Worm (Caenorhabditis elegans): ENCODE data around the gene pssy-2.

Gene pssy-2

ce11 chrIII:13518437-13518836 is 46.8 kb downstream of the pssy-2 start:
- TF ChIP-seq mes-4 (tag; optimal IDR thresholded peaks at IDR 0.05) (no peak), bed-2 (GFP tag; IDR thresholded peaks at IDR 0.05) (no peak), egrh-3 (GFP tag; IDR thresholded peaks at IDR 0.05) (peak; percentile 41; the same call in 1 of the 2 replicates), bed-1 (GFP tag; IDR thresholded peaks at IDR 0.05) (0 out of 2 replicates have a peak, but pooled peaks have one; percentile 51), F22D6.2 (tag; optimal IDR thresholded peaks at IDR 0.05) (no peak), zfh-2 (GFP tag; conservative IDR thresholded peaks at IDR 0.05) (peak; percentile 56)

ce11 chrIII:13524021-13524420 is 52.4 kb downstream of the pssy-2 start, which contains the start of gene pod-1:
Gene pod-1, minus strand, starts transcription at chrIII:13524121.
- no peak for TF ChIP-seq attf-6 (GFP tag; IDR thresholded peaks at IDR 0.05)
- TF ChIP-seq mcd-1 (GFP tag; IDR thresholded peaks at IDR 0.05), result no peak
- no peak for TF ChIP-seq somi-1 (GFP tag; optimal IDR thresholded peaks at IDR 0.05)
- no peak for TF ChIP-seq hlh-12 (tag; optimal IDR thresholded peaks at IDR 0.05)
- no peak for TF ChIP-seq zim-3 (tag; optimal IDR thresholded peaks at IDR 0.05)
- no peak for TF ChIP-seq hmg-1.2 (GFP tag; IDR thresholded peaks at IDR 0.05)
- TF ChIP-seq rcor-1 (GFP tag; IDR thresholded peaks at IDR 0.05), result no peak
- no peak for TF ChIP-seq sea-2 (GFP tag; IDR thresholded peaks at IDR 0.05)
- TF ChIP-seq madf-6 (GFP tag; IDR thresholded peaks at IDR 0.05), result no peak
- no peak for TF ChIP-seq sdz-38 (tag; optimal IDR thresholded peaks at IDR 0.05)
- no peak for TF ChIP-seq madf-3 (GFP tag; IDR thresholded peaks at IDR 0.05)
- no peak for TF ChIP-seq rec-8 (tag; optimal IDR thresholded peaks at IDR 0.05)
- no peak for TF ChIP-seq ztf-26 (tag; optimal IDR thresholded peaks at IDR 0.05)
- TF ChIP-seq hmg-20 (GFP tag; IDR thresholded peaks at IDR 0.05), result no peak

All from whole organism, young adult.